Worm (Caenorhabditis elegans): ENCODE data around the gene top-2.
A peak's percentile ranks its signal among the peaks of the same experiment; 100 is the strongest.

top-2 gene

ce11 chrII:11874674-11875198 lies at the start of gene top-2, which contains the start of gene npp-3:
TSS of gene top-2 (plus strand) at chrII:11875148.
TSS of gene npp-3 (minus strand) at chrII:11874788.
- TF ChIP-seq egl-43 (GFP tag; IDR thresholded peaks at IDR 0.05) (0 out of 2 replicates have a peak, but pooled peaks have one; percentile 52), spr-1 (tag; optimal IDR thresholded peaks at IDR 0.05) (peak; percentile 83), gei-8 (GFP tag; optimal IDR thresholded peaks at IDR 0.05) (no peak), daf-19 (GFP tag; conservative IDR thresholded peaks at IDR 0.05) (no peak), daf-12 (tag; optimal IDR thresholded peaks at IDR 0.05) (no peak), lin-29 (GFP tag; IDR thresholded peaks at IDR 0.05) (no peak), Y5F2A.4 (GFP tag; optimal IDR thresholded peaks at IDR 0.05) (no peak), mep-1 (tag; optimal IDR thresholded peaks at IDR 0.05) (peak; percentile 97), skn-1 (tag; optimal IDR thresholded peaks at IDR 0.05) (no peak), F37D6.2 (tag; optimal IDR thresholded peaks at IDR 0.05) (peak; percentile 93), F49E8.2 (tag; optimal IDR thresholded peaks at IDR 0.05; ENCODE audit: borderline replicate concordance) (peak; percentile 89), hlh-11 (tag; optimal IDR thresholded peaks at IDR 0.05) (peak; percentile 94), mes-2 (tag; optimal IDR thresholded peaks at IDR 0.05; ENCODE audit: poor library complexity, severe bottlenecking) (peak; percentile 94), dmd-6 (GFP tag; IDR thresholded peaks at IDR 0.05) (peak; percentile 79), ctbp-1 (GFP tag; IDR thresholded peaks at IDR 0.05) (peak; percentile 87), nhr-10 (tag; optimal IDR thresholded peaks at IDR 0.05) (no peak), mdt-29 (GFP tag; IDR thresholded peaks at IDR 0.05) (peak; percentile 84), lir-3 (tag; optimal IDR thresholded peaks at IDR 0.05) (peak; percentile 57), F10B5.3 (tag; optimal IDR thresholded peaks at IDR 0.05) (peak; percentile 76), nhr-42 (GFP tag; IDR thresholded peaks at IDR 0.05) (peak; percentile 74; the same call in 1 of the 2 replicates), set-16 (GFP tag; IDR thresholded peaks at IDR 0.05) (peak; percentile 48; the same call in 1 of the 2 replicates), zag-1 (tag; optimal IDR thresholded peaks at IDR 0.05) (no peak), jun-1 (tag; optimal IDR thresholded peaks at IDR 0.05) (peak; percentile 75), arid-1 (GFP tag; conservative IDR thresholded peaks at IDR 0.05) (peak; percentile 93), tag-97 (GFP tag; IDR thresholded peaks at IDR 0.05) (no peak), ztf-7 (tag; optimal IDR thresholded peaks at IDR 0.05) (no peak), hlh-30 (tag; optimal IDR thresholded peaks at IDR 0.05; ENCODE audit: insufficient read depth) (peak; percentile 93), lim-7 (GFP tag; IDR thresholded peaks at IDR 0.05) (no peak), fkh-10 (GFP tag; optimal IDR thresholded peaks at IDR 0.05) (peak; percentile 97), pqm-1 (tag; optimal IDR thresholded peaks at IDR 0.05) (no peak), T26A8.4 (GFP tag; IDR thresholded peaks at IDR 0.05) (peak; percentile 89), ceh-44 (GFP tag; IDR thresholded peaks at IDR 0.05) (peak; percentile 57; the same call in 1 of the 2 replicates), nhr-48 (tag; optimal IDR thresholded peaks at IDR 0.05) (peak; percentile 70), unc-62 (GFP tag; optimal IDR thresholded peaks at IDR 0.05 in 1 of 2) (peak in 1 of 2 experiments; percentile 99), unc-62 (tag; optimal IDR thresholded peaks at IDR 0.05) (no peak), lin-13 (GFP tag; optimal IDR thresholded peaks at IDR 0.05) (peak; percentile 93), vab-7 (GFP tag; IDR thresholded peaks at IDR 0.05) (peak; percentile 84), aly-2 (tag; optimal IDR thresholded peaks at IDR 0.05) (no peak), lin-1 (GFP tag; IDR thresholded peaks at IDR 0.05) (peak; percentile 40; the same call in 1 of the 2 replicates), ceh-32 (tag; optimal IDR thresholded peaks at IDR 0.05; ENCODE audit: poor library complexity) (no peak), hif-1 (tag; optimal IDR thresholded peaks at IDR 0.05) (peak; percentile 41 to 87), lin-15B (tag; optimal IDR thresholded peaks at IDR 0.05) (peak; percentile 59), ZK546.5 (tag; optimal IDR thresholded peaks at IDR 0.05) (peak in 1 of 2 experiments; percentile 4), Y75B8A.6 (GFP tag; IDR thresholded peaks at IDR 0.05) (no peak), ama-1 (optimal IDR thresholded peaks at IDR 0.05) (peak; percentile 78), duxl-1 (tag; optimal IDR thresholded peaks at IDR 0.05; ENCODE audit: poor library complexity) (peak; percentile 85), mxl-3 (GFP tag; optimal IDR thresholded peaks at IDR 0.05) (peak; percentile 3), ceh-20 (GFP tag; IDR thresholded peaks at IDR 0.05) (peak; percentile 92), aha-1 (tag) (peak; percentile 93), unc-39 (tag; optimal IDR thresholded peaks at IDR 0.05) (no peak), lin-38 (GFP tag; IDR thresholded peaks at IDR 0.05) (peak; percentile 93)

Data from whole organism, L4 larva.